Fruit fly (Drosophila melanogaster) whole organism, embryonic: ENCODE results near the gene CG14088.

Experiments
- CG10209 ChIP-seq: fragments of 200-800 bp; sonication (Bioruptor generic); optimal IDR thresholded peaks from 3 replicates; lab custom pipeline; 2017; ENCODE audit warnings: missing biosample characterization, mild to moderate bottlenecking, missing genetic modification characterization, missing genetic modification reagents
- CG11093 ChIP-seq: fragments of 200-800 bp; sonication (Bioruptor generic); IDR thresholded peaks from 3 replicates; pipeline ENCODE4 v1.3.6; 2022; ENCODE audit warnings: missing biosample characterization, missing genetic modification characterization
- CG12104 ChIP-seq: fragments of 200-800 bp; sonication (Bioruptor generic); optimal IDR thresholded peaks from 3 replicates; lab custom pipeline; 2016; ENCODE audit warnings: missing biosample characterization, missing genetic modification characterization
- CG12299 ChIP-seq: fragments of 200-800 bp; sonication (Bioruptor generic); optimal IDR thresholded peaks from 2 replicates; lab custom pipeline; 2018; ENCODE audit warnings: missing biosample characterization, mild to moderate bottlenecking, missing genetic modification characterization
- CG12659 ChIP-seq: fragments of 200-800 bp; sonication (Bioruptor generic); optimal IDR thresholded peaks from 3 replicates; lab custom pipeline; 2017; ENCODE audit warnings: mild to moderate bottlenecking, missing biosample characterization, missing genetic modification reagents, missing genetic modification characterization
- CG14014 ChIP-seq: fragments of 200-800 bp; sonication (Bioruptor generic); IDR thresholded peaks from 2 replicates; pipeline ENCODE4 v1.3.6; 2022; ENCODE audit warnings: missing biosample characterization, missing genetic modification characterization
- CG16815 ChIP-seq: fragments of 200-800 bp; sonication (Bioruptor generic); optimal IDR thresholded peaks from 3 replicates; lab custom pipeline; 2017; ENCODE audit warnings: missing biosample characterization, mild to moderate bottlenecking, missing genetic modification characterization
- CG17361 ChIP-seq: fragments of 200-800 bp; sonication (Bioruptor generic); IDR thresholded peaks from 3 replicates; pipeline ENCODE4 v1.3.6; 2022; ENCODE audit warnings: missing biosample characterization, missing genetic modification characterization
- CG1832 ChIP-seq: fragments of 200-800 bp; sonication (Bioruptor generic); optimal IDR thresholded peaks from 2 replicates; lab custom pipeline; 2017; ENCODE audit warnings: missing biosample characterization, mild to moderate bottlenecking, missing genetic modification characterization, inconsistent platforms
- CG2199 ChIP-seq: fragments of 200-800 bp; sonication (Bioruptor generic); IDR thresholded peaks from 3 replicates; pipeline ENCODE4 v1.3.6; 2022; ENCODE audit warnings: missing biosample characterization, missing genetic modification characterization
- CG2889 ChIP-seq: fragments of 200-800 bp; sonication (Bioruptor generic); IDR thresholded peaks from 3 replicates; pipeline ENCODE4 v1.3.6; 2022; ENCODE audit warnings: missing biosample characterization, missing genetic modification characterization
- CG3407 ChIP-seq: fragments of 200-800 bp; sonication (Bioruptor generic); optimal IDR thresholded peaks from 2 replicates; lab custom pipeline; 2018; ENCODE audit warnings: missing biosample characterization, mild to moderate bottlenecking, missing genetic modification characterization
- CG3838 ChIP-seq: fragments of 200-800 bp; sonication (Bioruptor generic); optimal IDR thresholded peaks from 3 replicates; lab custom pipeline; 2016; ENCODE audit warnings: missing biosample characterization, missing genetic modification characterization
- CG4617 ChIP-seq: fragments of 200-800 bp; sonication (Bioruptor generic); optimal IDR thresholded peaks from 3 replicates; lab custom pipeline; 2016; ENCODE audit warnings: missing biosample characterization, missing genetic modification characterization, borderline replicate concordance
- CG7372 ChIP-seq: fragments of 200-800 bp; sonication (Bioruptor generic); IDR thresholded peaks from 2 replicates; pipeline ENCODE4 v1.3.6; 2022; ENCODE audit warnings: missing biosample characterization, missing genetic modification characterization
- CG7987 ChIP-seq: fragments of 200-800 bp; sonication (Bioruptor generic); optimal IDR thresholded peaks from 2 replicates; lab custom pipeline; 2018; ENCODE audit warnings: missing biosample characterization, mild to moderate bottlenecking, missing genetic modification characterization, moderate library complexity
- CG8290 ChIP-seq, 3 experiments: fragments of 200-800 bp; sonication (Bioruptor generic); optimal IDR thresholded peaks; 2 replicates each; lab custom pipeline; 2016 to 2019; ENCODE audit warnings: missing biosample characterization in 3 of 3, missing genetic modification characterization in 3 of 3, mild to moderate bottlenecking in 2 of 3, moderate library complexity in 1 of 3
- CG9797 ChIP-seq: fragments of 200-800 bp; sonication (Bioruptor generic); optimal IDR thresholded peaks from 3 replicates; lab custom pipeline; 2018; ENCODE audit warnings: missing biosample characterization, mild to moderate bottlenecking, missing genetic modification characterization
- CG9932 ChIP-seq: fragments of 200-800 bp; sonication (Bioruptor generic); IDR thresholded peaks from 2 replicates; pipeline ENCODE4 v1.3.6; 2022; ENCODE audit warnings: missing biosample characterization, missing genetic modification characterization
- Chrac-16 ChIP-seq: fragments of 200-800 bp; sonication (Bioruptor generic); optimal IDR thresholded peaks from 3 replicates; lab custom pipeline; 2016; ENCODE audit warnings: missing biosample characterization, missing genetic modification characterization
- CrebB ChIP-seq: fragments of 200-800 bp; sonication (Bioruptor generic); optimal IDR thresholded peaks from 3 replicates; lab custom pipeline; 2018; ENCODE audit warnings: missing biosample characterization, mild to moderate bottlenecking, missing genetic modification characterization
- D19B ChIP-seq: fragments of 200-800 bp; sonication (Bioruptor generic); optimal IDR thresholded peaks from 2 replicates; lab custom pipeline; 2017; ENCODE audit warnings: missing biosample characterization, mild to moderate bottlenecking, missing genetic modification characterization
- Dp ChIP-seq: fragments of 200-800 bp; sonication (Bioruptor generic); optimal IDR thresholded peaks from 2 replicates; lab custom pipeline; 2018; ENCODE audit warnings: missing biosample characterization, mild to moderate bottlenecking, missing genetic modification characterization, moderate library complexity
- E2f2 ChIP-seq: fragments of 200-800 bp; sonication (Bioruptor generic); IDR thresholded peaks from 2 replicates; pipeline ENCODE4 v1.3.6; 2022; ENCODE audit warnings: missing biosample characterization, missing genetic modification characterization
- Jarid2 ChIP-seq: fragments of 200-800 bp; sonication (Bioruptor generic); optimal IDR thresholded peaks from 3 replicates; lab custom pipeline; 2017; ENCODE audit warnings: mild to moderate bottlenecking, missing biosample characterization, missing genetic modification reagents, missing genetic modification characterization
- Kr ChIP-seq: fragments of 200-800 bp; sonication (Bioruptor generic); optimal IDR thresholded peaks from 2 replicates; lab custom pipeline; 2017; ENCODE audit warnings: missing biosample characterization, mild to moderate bottlenecking, missing genetic modification characterization
- MBD-R2 ChIP-seq: fragments of 200-800 bp; sonication (Bioruptor generic); IDR thresholded peaks from 2 replicates; pipeline ENCODE4 v1.3.6; 2022; ENCODE audit warnings: missing biosample characterization, missing genetic modification characterization
- Meics ChIP-seq: fragments of 200-800 bp; sonication (Bioruptor generic); optimal IDR thresholded peaks from 2 replicates; lab custom pipeline; 2017; ENCODE audit warnings: missing biosample characterization, mild to moderate bottlenecking, missing genetic modification characterization
- NFAT ChIP-seq: fragments of 200-800 bp; sonication (Bioruptor generic); IDR thresholded peaks from 2 replicates; pipeline ENCODE4 v1.3.6; 2022; ENCODE audit warnings: missing biosample characterization, missing genetic modification characterization
- Usf ChIP-seq: fragments of 200-800 bp; sonication (Bioruptor generic); optimal IDR thresholded peaks from 2 replicates; lab custom pipeline; 2017; ENCODE audit warnings: missing genotype, missing biosample characterization, missing genetic modification characterization
- abd-A ChIP-seq: fragments of 200-800 bp; sonication (Bioruptor generic); optimal IDR thresholded peaks from 3 replicates; lab custom pipeline; 2019; ENCODE audit warnings: missing biosample characterization, mild to moderate bottlenecking, missing genetic modification characterization, moderate library complexity
- ase ChIP-seq: fragments of 200-800 bp; sonication (Bioruptor generic); IDR thresholded peaks from 3 replicates; pipeline ENCODE4 v1.3.6; 2022; ENCODE audit warnings: missing biosample characterization, missing genetic modification characterization
- ash1 ChIP-seq: fragments of 200-800 bp; sonication (Bioruptor generic); optimal IDR thresholded peaks from 2 replicates; lab custom pipeline; 2018; ENCODE audit warnings: missing biosample characterization, mild to moderate bottlenecking, missing genetic modification characterization
- bbx ChIP-seq: fragments of 200-800 bp; sonication (Bioruptor generic); IDR thresholded peaks from 2 replicates; pipeline ENCODE4 v1.3.6; 2022; ENCODE audit warnings: missing biosample characterization, missing genetic modification characterization; ENCODE audit not compliant: partially characterized antibody
- bsh ChIP-seq, 2 experiments: fragments of 200-800 bp; sonication (Bioruptor generic); optimal IDR thresholded peaks; 2 replicates each; lab custom pipeline; 2017 to 2018; ENCODE audit warnings: mild to moderate bottlenecking in 2 of 2, missing biosample characterization in 2 of 2, missing genetic modification characterization in 2 of 2, moderate library complexity in 1 of 2
- ci ChIP-seq: fragments of 200-800 bp; sonication (Bioruptor generic); IDR thresholded peaks from 3 replicates; pipeline ENCODE4 v1.3.6; 2022; ENCODE audit warnings: missing biosample characterization, missing genetic modification characterization
- eve ChIP-seq, 2 experiments: fragments of >200 bp; optimal IDR thresholded peaks; 2 replicates each; lab custom pipeline; 2017; ENCODE audit warnings: missing biosample characterization in 2 of 2, missing genetic modification characterization in 2 of 2
- fd96Cb ChIP-seq: fragments of 200-800 bp; sonication (Bioruptor generic); optimal IDR thresholded peaks from 2 replicates; lab custom pipeline; 2018; ENCODE audit warnings: missing biosample characterization, mild to moderate bottlenecking, missing genetic modification characterization, moderate library complexity
- gt ChIP-seq: fragments of 200-800 bp; sonication (Bioruptor generic); IDR thresholded peaks from 2 replicates; pipeline ENCODE4 v1.3.6; 2022; ENCODE audit warnings: missing biosample characterization, missing genetic modification characterization
- lov ChIP-seq, 2 experiments: fragments of 200-800 bp in 1 of 2; fragments of >200 bp in 1 of 2; sonication (Bioruptor generic) in 1 of 2; IDR thresholded peaks in 1 of 2; optimal IDR thresholded peaks in 1 of 2; 2 replicates in 1 of 2; 3 replicates in 1 of 2; pipeline versions ENCODE4 v1.3.6 to Lab custom; 2017 to 2022; ENCODE audit warnings: missing biosample characterization in 1 of 2, missing genetic modification characterization in 1 of 2
- maf-S ChIP-seq: fragments of 200-800 bp; sonication (Bioruptor generic); optimal IDR thresholded peaks from 2 replicates; lab custom pipeline; 2016; ENCODE audit warnings: missing biosample characterization, missing genetic modification characterization
- nau ChIP-seq: fragments of 200-800 bp; sonication (Bioruptor generic); optimal IDR thresholded peaks from 3 replicates; lab custom pipeline; 2017; ENCODE audit warnings: missing biosample characterization, mild to moderate bottlenecking, missing genetic modification characterization, missing genetic modification reagents
- pros ChIP-seq: fragments of 200-800 bp; sonication (Bioruptor generic); optimal IDR thresholded peaks from 3 replicates; lab custom pipeline; 2019; ENCODE audit warnings: missing biosample characterization, mild to moderate bottlenecking, missing genetic modification characterization, moderate library complexity
- pum ChIP-seq: fragments of 200-800 bp; sonication (Bioruptor generic); optimal IDR thresholded peaks from 2 replicates; lab custom pipeline; 2016; ENCODE audit warnings: missing biosample characterization, missing genetic modification characterization
- ro ChIP-seq: fragments of 200-800 bp; sonication (Bioruptor generic); IDR thresholded peaks from 2 replicates; pipeline ENCODE4 v1.3.6; 2022; ENCODE audit warnings: missing biosample characterization, missing genetic modification characterization
- sisA ChIP-seq: fragments of 200-800 bp; sonication (Bioruptor generic); IDR thresholded peaks from 2 replicates; pipeline ENCODE4 v1.3.6; 2022; ENCODE audit warnings: missing biosample characterization, missing genetic modification characterization
- stwl ChIP-seq: fragments of 200-800 bp; sonication (Bioruptor generic); optimal IDR thresholded peaks from 3 replicates; lab custom pipeline; 2018; ENCODE audit warnings: missing biosample characterization, mild to moderate bottlenecking, missing genetic modification characterization, moderate library complexity
- sug ChIP-seq: fragments of 200-800 bp; optimal IDR thresholded peaks from 2 replicates; lab custom pipeline; 2019; ENCODE audit warnings: missing biosample characterization, mild to moderate bottlenecking, missing genetic modification characterization, moderate library complexity
- tap ChIP-seq: fragments of 200-800 bp; optimal IDR thresholded peaks from 3 replicates; lab custom pipeline; 2019; ENCODE audit warnings: missing biosample characterization, mild to moderate bottlenecking, missing genetic modification characterization, moderate library complexity
- trem ChIP-seq: fragments of 200-800 bp; optimal IDR thresholded peaks from 3 replicates; lab custom pipeline; 2019; ENCODE audit warnings: missing biosample characterization, mild to moderate bottlenecking, missing genetic modification characterization, moderate library complexity

The CG14088 gene

dm6 chr3L:19261213-19261612, 9.2 kb downstream of the CG14088 start, which contains the start of gene Bet1 (continued):
- TF ChIP-seq CG11093 (GFP tag; lab: Robert Waterston, UW) (no peak), CG9797 (peak; percentile 48), ash1 (GFP tag; lab: Kevin White, UChicago) (no peak), Kr (GFP tag; lab: Kevin White, UChicago) (no peak), CG7372 (GFP tag; lab: Robert Waterston, UW) (no peak), CG3407 (GFP tag; lab: Kevin White, UChicago) (no peak), CG7987 (no peak), CG1832 (no peak), ro (GFP tag; lab: Robert Waterston, UW) (no peak), Chrac-16 (GFP tag; lab: Kevin White, UChicago) (no peak), Jarid2 (no peak), CG2889 (no peak), tap (tag; lab: Kevin White, UChicago) (no peak), CG17361 (GFP tag; lab: Robert Waterston, UW) (peak; percentile 39; the same call in 1 of the 3 replicates), bbx (0 out of 2 replicates have a peak, but pooled peaks have one; percentile 21), CG12299 (tag; lab: Kevin White, UChicago) (no peak), Meics (GFP tag; lab: Kevin White, UChicago) (no peak), E2f2 (0 out of 2 replicates have a peak, but pooled peaks have one; percentile 20), pum (no peak), sug (tag; lab: Kevin White, UChicago) (no peak), CG4617 (GFP tag; lab: Kevin White, UChicago) (peak; percentile 20), CG12659 (no peak), bsh (GFP tag; optimal IDR thresholded peaks at IDR 0.05; lab: Kevin White, UChicago) (peak in 1 of 2 experiments; percentile 14), abd-A (tag; lab: Kevin White, UChicago) (no peak), sisA (GFP tag; lab: Robert Waterston, UW) (no peak), Usf (GFP tag; lab: Kevin White, UChicago) (peak; percentile 11), lov (optimal IDR thresholded peaks at IDR 0.05; lab: Kevin White, UChicago) (no peak), lov (GFP tag; IDR thresholded peaks at IDR 0.05; lab: Robert Waterston, UW) (no peak), Dp (GFP tag; lab: Kevin White, UChicago) (peak; percentile 16), NFAT (GFP tag; lab: Robert Waterston, UW) (peak; percentile 14; the same call in 1 of the 2 replicates), CG12104 (GFP tag; lab: Kevin White, UChicago) (no peak), gt (GFP tag; lab: Robert Waterston, UW) (no peak), D19B (GFP tag; lab: Kevin White, UChicago) (no peak), ci (GFP tag; lab: Robert Waterston, UW) (0 out of 3 replicates have a peak, but pooled peaks have one; percentile 38), CG16815 (GFP tag; lab: Kevin White, UChicago) (no peak), stwl (tag; lab: Kevin White, UChicago) (peak; percentile 53), eve (GFP tag; optimal IDR thresholded peaks at IDR 0.05; lab: Kevin White, UChicago) (no peak), CrebB (tag; lab: Kevin White, UChicago) (no peak), fd96Cb (no peak), CG2199 (GFP tag; lab: Robert Waterston, UW) (no peak), maf-S (GFP tag; lab: Kevin White, UChicago) (no peak), CG14014 (GFP tag; lab: Robert Waterston, UW) (0 out of 2 replicates have a peak, but pooled peaks have one; percentile 33), CG3838 (GFP tag; lab: Kevin White, UChicago) (no peak), trem (peak; percentile 21), MBD-R2 (peak; percentile 55), CG8290 (GFP tag; optimal IDR thresholded peaks at IDR 0.05; lab: Kevin White, UChicago) (no peak), CG8290 (tag; optimal IDR thresholded peaks at IDR 0.05; lab: Kevin White, UChicago) (peak in 1 of 2 experiments; percentile 4), CG10209 (peak; percentile 13), nau (GFP tag; lab: Kevin White, UChicago) (no peak), ase (no peak), CG9932 (GFP tag; lab: Robert Waterston, UW) (peak; percentile 50), pros (GFP tag; lab: Kevin White, UChicago) (no peak)
